Fruit fly (Drosophila melanogaster) whole organism, embryonic: ENCODE measurements around the gene Chrac-14.

ENCODE experiments used
- Adf1 ChIP-seq: fragments of 200-800 bp; sonication (Bioruptor generic); IDR thresholded peaks from 2 replicates; pipeline ENCODE4 v1.3.6; 2022; ENCODE audit warnings: missing biosample characterization, missing genetic modification characterization
- Asciz ChIP-seq: fragments of 200-800 bp; sonication (Bioruptor generic); optimal IDR thresholded peaks from 2 replicates; lab custom pipeline; 2017; ENCODE audit warnings: missing biosample characterization, mild to moderate bottlenecking, missing genetic modification characterization, missing genetic modification reagents
- B-H1 ChIP-seq: fragments of 200-800 bp; sonication (Bioruptor generic); IDR thresholded peaks from 3 replicates; pipeline ENCODE4 v1.3.6; 2022; ENCODE audit warnings: missing biosample characterization, missing genetic modification characterization
- BEAF-32 ChIP-seq: fragments of 200-800 bp; sonication (Bioruptor generic); optimal IDR thresholded peaks from 3 replicates; lab custom pipeline; 2017; ENCODE audit warnings: missing biosample characterization, missing genetic modification characterization, mild to moderate bottlenecking, moderate library complexity, missing genetic modification reagents
- CG10366 ChIP-seq: fragments of 200-800 bp; sonication (Bioruptor generic); IDR thresholded peaks from 2 replicates; pipeline ENCODE4 v1.3.6; 2022; ENCODE audit warnings: missing biosample characterization, missing genetic modification characterization
- CG10654 ChIP-seq: fragments of 200-800 bp; sonication (Bioruptor generic); optimal IDR thresholded peaks from 2 replicates; lab custom pipeline; 2016; ENCODE audit warnings: missing biosample characterization, missing genetic modification characterization
- CG10979 ChIP-seq: fragments of 200-800 bp; sonication (Bioruptor generic); optimal IDR thresholded peaks from 2 replicates; lab custom pipeline; 2018; ENCODE audit warnings: missing biosample characterization, mild to moderate bottlenecking, missing genetic modification characterization, moderate library complexity
- CG15601 ChIP-seq: fragments of 200-800 bp; sonication (Bioruptor generic); optimal IDR thresholded peaks from 3 replicates; lab custom pipeline; 2019; ENCODE audit warnings: missing biosample characterization, mild to moderate bottlenecking, missing genetic modification characterization, moderate library complexity
- CG1647 ChIP-seq: fragments of 200-800 bp; sonication (Bioruptor generic); optimal IDR thresholded peaks from 3 replicates; lab custom pipeline; 2016; ENCODE audit warnings: missing biosample characterization, missing genetic modification characterization
- CG3281 ChIP-seq: fragments of 200-800 bp; sonication (Bioruptor generic); optimal IDR thresholded peaks from 3 replicates; lab custom pipeline; 2017; ENCODE audit warnings: missing biosample characterization, mild to moderate bottlenecking, missing genetic modification characterization
- CG4404 ChIP-seq: fragments of 200-800 bp; sonication (Bioruptor generic); IDR thresholded peaks from 2 replicates; pipeline ENCODE4 v1.3.6; 2022; ENCODE audit warnings: missing biosample characterization, missing genetic modification characterization
- CG5180 ChIP-seq: fragments of 200-800 bp; sonication (Bioruptor generic); optimal IDR thresholded peaks from 3 replicates; lab custom pipeline; 2017; ENCODE audit warnings: missing biosample characterization, missing genetic modification characterization, mild to moderate bottlenecking, moderate library complexity, missing genetic modification reagents
- CG5245 ChIP-seq: fragments of 200-800 bp; sonication (Bioruptor generic); optimal IDR thresholded peaks from 3 replicates; lab custom pipeline; 2016; ENCODE audit warnings: missing biosample characterization, missing genetic modification characterization
- CG6689 ChIP-seq: fragments of 200-800 bp; sonication (Bioruptor generic); IDR thresholded peaks from 2 replicates; pipeline ENCODE4 v1.3.6; 2022; ENCODE audit warnings: missing biosample characterization, missing genetic modification characterization
- CG8765 ChIP-seq: fragments of 200-800 bp; sonication (Bioruptor generic); IDR thresholded peaks from 2 replicates; pipeline ENCODE4 v1.3.6; 2022; ENCODE audit warnings: missing biosample characterization, missing genetic modification characterization
- CG8944 ChIP-seq: fragments of 200-800 bp; sonication (Bioruptor generic); optimal IDR thresholded peaks from 3 replicates; lab custom pipeline; 2016; ENCODE audit warnings: missing biosample characterization, missing genetic modification characterization
- CG9609 ChIP-seq: fragments of 200-800 bp; sonication (Bioruptor generic); optimal IDR thresholded peaks from 3 replicates; lab custom pipeline; 2016; ENCODE audit warnings: missing biosample characterization, missing genetic modification characterization
- CG9876 ChIP-seq: fragments of 200-800 bp; sonication (Bioruptor generic); optimal IDR thresholded peaks from 2 replicates; lab custom pipeline; 2016; ENCODE audit warnings: missing biosample characterization, missing genetic modification characterization
- Chrac-16 ChIP-seq: fragments of 200-800 bp; sonication (Bioruptor generic); optimal IDR thresholded peaks from 3 replicates; lab custom pipeline; 2016; ENCODE audit warnings: missing biosample characterization, missing genetic modification characterization
- D19A ChIP-seq: fragments of 200-800 bp; optimal IDR thresholded peaks from 3 replicates; lab custom pipeline; 2019; ENCODE audit warnings: missing biosample characterization, mild to moderate bottlenecking, missing genetic modification characterization, moderate library complexity
- Dad ChIP-seq: fragments of 200-800 bp; sonication (Bioruptor generic); optimal IDR thresholded peaks from 3 replicates; lab custom pipeline; 2016; ENCODE audit warnings: missing biosample characterization, missing genetic modification characterization
- Dll ChIP-seq: fragments of 200-800 bp; sonication (Bioruptor generic); IDR thresholded peaks from 4 replicates; pipeline ENCODE4 v1.3.6; 2022; ENCODE audit warnings: missing biosample characterization, missing genetic modification characterization; ENCODE audit not compliant: partially characterized antibody
- Elba2 ChIP-seq: fragments of 200-800 bp; sonication (Bioruptor generic); optimal IDR thresholded peaks from 3 replicates; lab custom pipeline; 2016; ENCODE audit warnings: missing biosample characterization, missing genetic modification characterization
- Gsc ChIP-seq: fragments of 200-800 bp; sonication (Bioruptor generic); IDR thresholded peaks from 2 replicates; pipeline ENCODE4 v1.3.6; 2022; ENCODE audit warnings: missing biosample characterization, missing genetic modification characterization
- H2.0 ChIP-seq: fragments of 200-800 bp; sonication (Bioruptor generic); IDR thresholded peaks from 2 replicates; pipeline ENCODE4 v1.3.6; 2022; ENCODE audit warnings: missing biosample characterization, missing genetic modification characterization
- HLHmδ ChIP-seq: fragments of 200-800 bp; sonication (Bioruptor generic); optimal IDR thresholded peaks from 2 replicates; lab custom pipeline; 2018; ENCODE audit warnings: missing biosample characterization, mild to moderate bottlenecking, missing genetic modification characterization, moderate library complexity
- Hey ChIP-seq: fragments of 200-800 bp; sonication (Bioruptor generic); optimal IDR thresholded peaks from 3 replicates; lab custom pipeline; 2018; ENCODE audit warnings: missing biosample characterization, mild to moderate bottlenecking, missing genetic modification characterization
- Hr51 ChIP-seq, 2 experiments: fragments of 200-800 bp; sonication (Bioruptor generic); optimal IDR thresholded peaks; 2 replicates in 1 of 2; 3 replicates in 1 of 2; lab custom pipeline; 2016 to 2018; ENCODE audit warnings: missing biosample characterization in 2 of 2, missing genetic modification characterization in 2 of 2, mild to moderate bottlenecking in 1 of 2, moderate library complexity in 1 of 2
- Mrtf ChIP-seq: fragments of 200-800 bp; sonication (Bioruptor generic); IDR thresholded peaks from 3 replicates; pipeline ENCODE4 v1.3.6; 2022; ENCODE audit warnings: missing biosample characterization, missing genetic modification characterization
- NK7.1 ChIP-seq: fragments of 200-800 bp; sonication (Bioruptor generic); optimal IDR thresholded peaks from 3 replicates; lab custom pipeline; 2016; ENCODE audit warnings: missing biosample characterization, missing genetic modification characterization
- Sry-δ ChIP-seq: fragments of 200-800 bp; sonication (Bioruptor generic); optimal IDR thresholded peaks from 2 replicates; lab custom pipeline; 2016; ENCODE audit warnings: missing biosample characterization, missing genetic modification characterization
- aop ChIP-seq: fragments of 200-800 bp; sonication (Bioruptor generic); IDR thresholded peaks from 2 replicates; pipeline ENCODE4 v1.3.6; 2022; ENCODE audit warnings: missing biosample characterization, missing genetic modification characterization
- ase ChIP-seq: fragments of 200-800 bp; sonication (Bioruptor generic); IDR thresholded peaks from 3 replicates; pipeline ENCODE4 v1.3.6; 2022; ENCODE audit warnings: missing biosample characterization, missing genetic modification characterization
- bigmax ChIP-seq: fragments of 200-800 bp; sonication (Bioruptor generic); optimal IDR thresholded peaks from 2 replicates; lab custom pipeline; 2018; ENCODE audit warnings: missing biosample characterization, mild to moderate bottlenecking, missing genetic modification characterization
- cad ChIP-seq: fragments of >200 bp; optimal IDR thresholded peaks from 2 replicates; lab custom pipeline; 2017; ENCODE audit warnings: missing biosample characterization, missing genetic modification characterization
- cato ChIP-seq: fragments of 200-800 bp; sonication (Bioruptor generic); optimal IDR thresholded peaks from 2 replicates; lab custom pipeline; 2016; ENCODE audit warnings: missing biosample characterization, missing genetic modification characterization, borderline replicate concordance
- chinmo ChIP-seq: fragments of 200-800 bp; sonication (Bioruptor generic); IDR thresholded peaks from 4 replicates; pipeline ENCODE4 v1.3.6; 2022; ENCODE audit warnings: missing biosample characterization, missing genetic modification characterization; ENCODE audit not compliant: partially characterized antibody
- ftz-f1 ChIP-seq: fragments of 200-800 bp; sonication (Bioruptor generic); optimal IDR thresholded peaks from 2 replicates; lab custom pipeline; 2016; ENCODE audit warnings: missing biosample characterization, missing genetic modification characterization
- gfzf ChIP-seq: fragments of 200-800 bp; sonication (Bioruptor generic); optimal IDR thresholded peaks from 2 replicates; lab custom pipeline; 2016; ENCODE audit warnings: missing biosample characterization, mild to moderate bottlenecking, missing genetic modification characterization, moderate library complexity
- jumu ChIP-seq: fragments of 200-800 bp; sonication (Bioruptor generic); optimal IDR thresholded peaks from 3 replicates; lab custom pipeline; 2016; ENCODE audit warnings: missing biosample characterization, missing genetic modification characterization
- lola ChIP-seq, 3 experiments: fragments of >200 bp in 2 of 3; fragments of 200-800 bp in 1 of 3; sonication (Bioruptor generic) in 1 of 3; optimal IDR thresholded peaks; 2 replicates each; lab custom pipeline; 2017 to 2019; ENCODE audit warnings: missing biosample characterization in 3 of 3, missing genetic modification characterization in 3 of 3, mild to moderate bottlenecking in 1 of 3, moderate library complexity in 1 of 3
- maf-S ChIP-seq: fragments of 200-800 bp; sonication (Bioruptor generic); optimal IDR thresholded peaks from 2 replicates; lab custom pipeline; 2016; ENCODE audit warnings: missing biosample characterization, missing genetic modification characterization
- nerfin-1 ChIP-seq: fragments of 200-800 bp; sonication (Bioruptor generic); optimal IDR thresholded peaks from 3 replicates; lab custom pipeline; 2019; ENCODE audit warnings: missing biosample characterization, mild to moderate bottlenecking, missing genetic modification characterization, moderate library complexity
- nom ChIP-seq: fragments of 200-800 bp; sonication (Bioruptor generic); optimal IDR thresholded peaks from 2 replicates; lab custom pipeline; 2017; ENCODE audit warnings: missing biosample characterization, missing genetic modification characterization, mild to moderate bottlenecking, moderate library complexity, missing genetic modification reagents
- onecut ChIP-seq: fragments of 200-800 bp; sonication (Bioruptor generic); IDR thresholded peaks from 2 replicates; pipeline ENCODE4 v1.3.6; 2022; ENCODE audit warnings: missing biosample characterization, missing genetic modification characterization
- row ChIP-seq: fragments of 200-800 bp; sonication (Bioruptor generic); IDR thresholded peaks from 3 replicates; pipeline ENCODE4 v1.3.6; 2022; ENCODE audit warnings: missing biosample characterization, missing genetic modification characterization
- slp2 ChIP-seq: fragments of 200-800 bp; sonication (Bioruptor generic); optimal IDR thresholded peaks from 2 replicates; lab custom pipeline; 2016; ENCODE audit warnings: missing biosample characterization, missing genetic modification characterization

Chrac-14 gene

dm6 chr2L:8403286-8404270, 33.6 kb upstream of the Chrac-14 start, which contains the start of gene emb:
emb (plus strand) TSS chr2L:8403573.
- TF ChIP-seq Elba2 (GFP tag; lab: Kevin White, UChicago) (peak; percentile 14), BEAF-32 (GFP tag; lab: Kevin White, UChicago) (peak; percentile 91), CG9609 (peak; percentile 40), CG1647 (GFP tag; lab: Kevin White, UChicago) (peak; percentile 49), nom (GFP tag; lab: Kevin White, UChicago) (peak; percentile 91), CG3281 (GFP tag; lab: Kevin White, UChicago) (peak; percentile 73), D19A (tag; lab: Kevin White, UChicago) (peak; percentile 19), CG9876 (GFP tag; lab: Kevin White, UChicago) (peak; percentile 25), ase (no peak), CG4404 (GFP tag; lab: Robert Waterston, UW) (no peak), lola (GFP tag; optimal IDR thresholded peaks at IDR 0.05; lab: Kevin White, UChicago) (peak in 1 of 3 experiments; percentile 38), onecut (peak; percentile 1; the same call in 1 of the 2 replicates), bigmax (no peak), aop (GFP tag; lab: Robert Waterston, UW) (0 out of 2 replicates have a peak, but pooled peaks have one; percentile 30), CG8765 (no peak), nerfin-1 (tag; lab: Kevin White, UChicago) (peak; percentile 89), HLHmδ (peak; percentile 12), Dll (GFP tag; lab: Robert Waterston, UW) (peak; percentile 94), CG8944 (no peak), CG10979 (peak; percentile 11), NK7.1 (GFP tag; lab: Kevin White, UChicago) (no peak), CG5245 (GFP tag; lab: Kevin White, UChicago) (no peak), Asciz (GFP tag; lab: Kevin White, UChicago) (no peak), Hey (no peak), Sry-δ (GFP tag; lab: Kevin White, UChicago) (peak; percentile 89), slp2 (peak; percentile 27), CG10654 (GFP tag; lab: Kevin White, UChicago) (peak; percentile 7), maf-S (peak; percentile 30), chinmo (peak; percentile 98), row (GFP tag; lab: Robert Waterston, UW) (peak; percentile 76), cad (GFP tag; lab: Kevin White, UChicago) (no peak), ftz-f1 (GFP tag; lab: Kevin White, UChicago) (peak; percentile 19), Mrtf (no peak), Hr51 (GFP tag; optimal IDR thresholded peaks at IDR 0.05; lab: Kevin White, UChicago) (peak in 1 of 2 experiments; percentile 15), H2.0 (GFP tag; lab: Robert Waterston, UW) (0 out of 2 replicates have a peak, but pooled peaks have one; percentile 22), Chrac-16 (GFP tag; lab: Kevin White, UChicago) (peak; percentile 56), B-H1 (GFP tag; lab: Robert Waterston, UW) (no peak), CG10366 (peak; percentile 31; the same call in 1 of the 2 replicates), Adf1 (GFP tag; lab: Robert Waterston, UW) (peak; percentile 42; the same call in 1 of the 2 replicates), CG6689 (GFP tag; lab: Robert Waterston, UW) (0 out of 2 replicates have a peak, but pooled peaks have one; percentile 34), CG5180 (GFP tag; lab: Kevin White, UChicago) (peak; percentile 94), cato (GFP tag; lab: Kevin White, UChicago) (peak; percentile 13), jumu (GFP tag; lab: Kevin White, UChicago) (peak; percentile 58), gfzf (GFP tag; lab: Kevin White, UChicago) (peak; percentile 69), Dad (peak; percentile 52), CG15601 (tag; lab: Kevin White, UChicago) (peak; percentile 47), Gsc (no peak)
